Comparison of ENCODE assay signal across 3 fruit fly cellular contexts in genomic region chr3L:2584827-2585226, dm6.
TF ChIP-seq lines count a peak whose summit lies in the region.

No protein-coding gene starts in this region.

- no peak for TF ChIP-seq CTCF in whole organism, embryonic (GFP tag; optimal IDR thresholded peaks at IDR 0.05; lab: Kevin White, UChicago)

TF ChIP-seq in whole organism, embryonic, 481 proteins besides CTCF, POLR2A, EP300 and RAD21:
- TF ChIP-seq nerfin-1 (tag; optimal IDR thresholded peaks at IDR 0.05; lab: Kevin White, UChicago) (peak; percentile 15), chm (GFP tag; IDR thresholded peaks at IDR 0.05; lab: Robert Waterston, UW) (0 out of 2 replicates have a peak, but pooled peaks have one; percentile 2), Dip3 (GFP tag; optimal IDR thresholded peaks at IDR 0.05; lab: Kevin White, UChicago) (no peak), bsh (GFP tag; optimal IDR thresholded peaks at IDR 0.05; lab: Kevin White, UChicago) (no peak), Oaz (GFP tag; IDR thresholded peaks at IDR 0.05; lab: Robert Waterston, UW) (no peak), CG15601 (tag; optimal IDR thresholded peaks at IDR 0.05; lab: Kevin White, UChicago) (no peak), CG11398 (GFP tag; optimal IDR thresholded peaks at IDR 0.05; lab: Kevin White, UChicago) (no peak), Ada2b (GFP tag; IDR thresholded peaks at IDR 0.05; lab: Robert Waterston, UW) (no peak), eve (GFP tag; optimal IDR thresholded peaks at IDR 0.05; lab: Kevin White, UChicago) (peak in 1 of 2 experiments; percentile 66), CG18764 (GFP tag; optimal IDR thresholded peaks at IDR 0.05; lab: Kevin White, UChicago) (no peak), caup (GFP tag; optimal IDR thresholded peaks at IDR 0.05; lab: Kevin White, UChicago; ENCODE audit: severe bottlenecking) (no peak), CG4707 (GFP tag; optimal IDR thresholded peaks at IDR 0.05; lab: Kevin White, UChicago) (no peak), stwl (tag; optimal IDR thresholded peaks at IDR 0.05; lab: Kevin White, UChicago) (no peak), CG1233 (GFP tag; optimal IDR thresholded peaks at IDR 0.05; lab: Kevin White, UChicago) (no peak), CG15269 (tag; optimal IDR thresholded peaks at IDR 0.05; lab: Kevin White, UChicago) (no peak), otp (GFP tag; IDR thresholded peaks at IDR 0.05; lab: Robert Waterston, UW) (no peak), kah (GFP tag; optimal IDR thresholded peaks at IDR 0.05; lab: Kevin White, UChicago) (no peak), MESR4 (GFP tag; optimal IDR thresholded peaks at IDR 0.05; lab: Kevin White, UChicago) (no peak), CG7271 (tag; optimal IDR thresholded peaks at IDR 0.05; lab: Kevin White, UChicago) (no peak), Mes4 (GFP tag; optimal IDR thresholded peaks at IDR 0.05; lab: Kevin White, UChicago) (no peak), CG3163 (GFP tag; optimal IDR thresholded peaks at IDR 0.05; lab: Kevin White, UChicago) (no peak), sqz (GFP tag; optimal IDR thresholded peaks at IDR 0.05; lab: Kevin White, UChicago) (peak; percentile 64), jigr1 (GFP tag; IDR thresholded peaks at IDR 0.05; lab: Robert Waterston, UW) (no peak), prd (optimal IDR thresholded peaks at IDR 0.05; lab: Kevin White, UChicago) (no peak), prd (GFP tag; IDR thresholded peaks at IDR 0.05; lab: Robert Waterston, UW) (no peak), CG16815 (GFP tag; optimal IDR thresholded peaks at IDR 0.05; lab: Kevin White, UChicago) (no peak)
TF ChIP-seq in whole organism, embryonic: peak in this region for 4.

TF ChIP-seq in whole organism, prepupa, 60 proteins besides CTCF, POLR2A, EP300 and RAD21:
- no peak for TF ChIP-seq topi (GFP tag; optimal IDR thresholded peaks at IDR 0.05; lab: Kevin White, UChicago)
- TF ChIP-seq Lpt (GFP tag; optimal IDR thresholded peaks at IDR 0.05; lab: Kevin White, UChicago) = no peak
- no peak for TF ChIP-seq Hr39 (GFP tag; optimal IDR thresholded peaks at IDR 0.05; lab: Kevin White, UChicago)
- no peak for TF ChIP-seq Eip75B (GFP tag; optimal IDR thresholded peaks at IDR 0.05; lab: Kevin White, UChicago)
- TF ChIP-seq dsx (GFP tag; optimal IDR thresholded peaks at IDR 0.05; lab: Kevin White, UChicago; ENCODE audit: poor library complexity, severe bottlenecking) = no peak
- TF ChIP-seq cyc (GFP tag; optimal IDR thresholded peaks at IDR 0.05; lab: Kevin White, UChicago) = no peak
- peak; percentile 31 for TF ChIP-seq CG6854 (GFP tag; optimal IDR thresholded peaks at IDR 0.05; lab: Kevin White, UChicago)
- no peak for TF ChIP-seq CG9139 (GFP tag; optimal IDR thresholded peaks at IDR 0.05; lab: Kevin White, UChicago)
TF ChIP-seq in whole organism, prepupa: peak in this region for 1.

TF ChIP-seq in whole organism, wandering third instar larva, 38 proteins besides CTCF, POLR2A, EP300 and RAD21:
- TF ChIP-seq Myc (optimal IDR thresholded peaks at IDR 0.05; lab: Kevin White, UChicago) = no peak
- TF ChIP-seq Rel (GFP tag; optimal IDR thresholded peaks at IDR 0.05; lab: Kevin White, UChicago) = no peak
- TF ChIP-seq Rel (tag; optimal IDR thresholded peaks at IDR 0.05; lab: Kevin White, UChicago) = peak; percentile 74

Comparison
In these comparisons a context has a peak if more than half of its experiments do, and no peak if none do; other contexts are left out.
1. Of the 7 proteins assayed by ChIP-seq in both whole organism, embryonic and whole organism, prepupa: peak only in whole organism, embryonic: none; only in whole organism, prepupa: CG6854; in both: none; in neither: 6.